Fruit fly (Drosophila melanogaster): ENCODE measurements around the gene CG10616.

Gene CG10616

DNA sequence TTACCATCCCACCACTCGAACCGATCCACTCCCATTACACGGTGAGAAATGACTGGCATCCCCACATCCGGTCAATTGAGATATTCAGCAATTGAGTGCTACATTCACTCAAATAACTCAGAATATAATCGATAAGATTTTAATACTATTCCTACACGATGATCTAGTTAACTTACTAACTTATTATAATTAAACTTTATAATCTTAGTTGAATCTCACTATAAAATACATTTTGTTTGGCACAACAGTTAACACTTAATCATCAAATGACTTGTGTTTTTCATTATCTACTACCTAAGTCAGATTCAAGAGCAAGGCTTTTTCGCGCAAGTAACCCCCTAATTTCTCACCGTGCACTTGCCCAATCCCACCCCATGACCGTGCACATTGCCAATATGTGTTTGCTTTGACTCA, 23.8 kb downstream of the CG10616 start:
- TF ChIP-seq CG4496 (GFP tag; IDR thresholded peaks at IDR 0.05): no peak; the same call in none of the 3 replicates
- TF ChIP-seq CG9948 (tag; optimal IDR thresholded peaks at IDR 0.05): peak; percentile 82
- TF ChIP-seq CG14655 (GFP tag; optimal IDR thresholded peaks at IDR 0.05): peak; percentile 95
- TF ChIP-seq CG32121 (GFP tag; IDR thresholded peaks at IDR 0.05): peak; percentile 73
- peak; percentile 83 for TF ChIP-seq Pif1B (GFP tag; optimal IDR thresholded peaks at IDR 0.05)
- TF ChIP-seq Ets98B (GFP tag; IDR thresholded peaks at IDR 0.05): peak; percentile 67
- TF ChIP-seq CG17806 (tag; optimal IDR thresholded peaks at IDR 0.05): peak; percentile 76
- peak; percentile 87 for TF ChIP-seq CG8159 (tag; optimal IDR thresholded peaks at IDR 0.05)
- peak; percentile 75 for TF ChIP-seq D1 (tag; optimal IDR thresholded peaks at IDR 0.05)
- peak; percentile 69; the same call in 2 of the 3 replicates for TF ChIP-seq fd96Ca (GFP tag; IDR thresholded peaks at IDR 0.05)
- no peak for TF ChIP-seq CG13204 (GFP tag; optimal IDR thresholded peaks at IDR 0.05)
- TF ChIP-seq CG34367 (tag; optimal IDR thresholded peaks at IDR 0.05): peak; percentile 75
- no peak for TF ChIP-seq EcR (GFP tag; optimal IDR thresholded peaks at IDR 0.05)
- 0 out of 2 replicates have a peak, but pooled peaks have one; percentile 20 for TF ChIP-seq CG12605 (GFP tag; IDR thresholded peaks at IDR 0.05)
- TF ChIP-seq Snoo (tag; optimal IDR thresholded peaks at IDR 0.05): peak; percentile 86
- TF ChIP-seq Pif1A (GFP tag; optimal IDR thresholded peaks at IDR 0.05): peak; percentile 84
- TF ChIP-seq rn (GFP tag; IDR thresholded peaks at IDR 0.05): 0 out of 2 replicates have a peak, but pooled peaks have one; percentile 25
- TF ChIP-seq gl (tag; optimal IDR thresholded peaks at IDR 0.05): peak; percentile 60
- TF ChIP-seq CG15710 (tag; optimal IDR thresholded peaks at IDR 0.05): peak; percentile 85
- TF ChIP-seq CG8301 (tag; optimal IDR thresholded peaks at IDR 0.05): peak; percentile 92
- peak; percentile 20; the same call in 1 of the 2 replicates for TF ChIP-seq CG10348 (GFP tag; IDR thresholded peaks at IDR 0.05)

- TF ChIP-seq CG8159 (tag; optimal IDR thresholded peaks at IDR 0.05): no peak
- no peak for TF ChIP-seq CG10348 (GFP tag; IDR thresholded peaks at IDR 0.05)
- TF ChIP-seq D1 (tag; optimal IDR thresholded peaks at IDR 0.05): no peak
- TF ChIP-seq CG32121 (GFP tag; IDR thresholded peaks at IDR 0.05): peak; percentile 35; the same call in 1 of the 2 replicates
- TF ChIP-seq Pif1A (GFP tag; optimal IDR thresholded peaks at IDR 0.05): no peak
- no peak for TF ChIP-seq CG8301 (tag; optimal IDR thresholded peaks at IDR 0.05)
- TF ChIP-seq gl (tag; optimal IDR thresholded peaks at IDR 0.05): no peak
- TF ChIP-seq CG4496 (GFP tag; IDR thresholded peaks at IDR 0.05): 0 out of 3 replicates have a peak, but pooled peaks have one; percentile 32
- TF ChIP-seq Pif1B (GFP tag; optimal IDR thresholded peaks at IDR 0.05): no peak
- no peak for TF ChIP-seq CG34367 (tag; optimal IDR thresholded peaks at IDR 0.05)
- TF ChIP-seq CG15710 (tag; optimal IDR thresholded peaks at IDR 0.05): peak; percentile 11
- TF ChIP-seq CG9948 (tag; optimal IDR thresholded peaks at IDR 0.05): peak; percentile 18
- no peak for TF ChIP-seq Snoo (tag; optimal IDR thresholded peaks at IDR 0.05)
- TF ChIP-seq CG12605 (GFP tag; IDR thresholded peaks at IDR 0.05): no peak
- no peak; the same call in 1 of the 2 replicates for TF ChIP-seq Ets98B (GFP tag; IDR thresholded peaks at IDR 0.05)
- TF ChIP-seq CG13204 (GFP tag; optimal IDR thresholded peaks at IDR 0.05): no peak
- no peak for TF ChIP-seq EcR (GFP tag; optimal IDR thresholded peaks at IDR 0.05)
- no peak for TF ChIP-seq CG14655 (GFP tag; optimal IDR thresholded peaks at IDR 0.05)
- 0 out of 3 replicates have a peak, but pooled peaks have one; percentile 15 for TF ChIP-seq fd96Ca (GFP tag; IDR thresholded peaks at IDR 0.05)
- TF ChIP-seq CG17806 (tag; optimal IDR thresholded peaks at IDR 0.05): peak; percentile 6
- no peak for TF ChIP-seq rn (GFP tag; IDR thresholded peaks at IDR 0.05)
Observed at dm6 chr3L:12496428-12497344, 25.2 kb downstream of the CG10616 start, which contains the start of gene CG10657. CG10657 (minus strand) TSS chr3L:12497216.

DNA sequence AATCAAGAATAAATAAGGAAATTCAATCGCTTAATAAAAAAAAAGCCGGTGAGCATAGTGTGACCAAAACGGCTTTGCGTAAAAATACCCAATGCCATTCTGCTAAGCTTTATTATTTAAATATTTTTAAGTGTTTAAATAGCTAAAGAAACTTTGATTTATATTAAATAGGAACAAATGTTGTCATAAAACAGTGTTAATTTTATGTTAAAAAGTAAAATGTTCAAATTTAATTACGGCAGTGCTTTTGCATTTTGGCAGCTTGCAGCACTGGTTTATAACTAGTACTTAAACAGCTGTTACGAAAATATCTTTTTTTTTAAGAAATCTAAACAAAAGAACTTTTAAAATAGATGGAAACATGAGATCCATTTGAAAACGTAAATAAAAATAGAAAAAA, 29.7 kb downstream of the CG10616 start, which contains the start of the genes CG10638 and CG10681:
CG10638 (minus strand) TSS at position 63 of the 400 bp plus-strand sequence.
CG10681 (plus strand) TSS at position 265 of the 400 bp plus-strand sequence.
- TF ChIP-seq CG9948 (tag; optimal IDR thresholded peaks at IDR 0.05): peak; percentile 3
- TF ChIP-seq Pif1A (GFP tag; optimal IDR thresholded peaks at IDR 0.05): no peak
- peak; percentile 16 for TF ChIP-seq CG8159 (tag; optimal IDR thresholded peaks at IDR 0.05)
- TF ChIP-seq CG17806 (tag; optimal IDR thresholded peaks at IDR 0.05): peak; percentile 11
- TF ChIP-seq D1 (tag; optimal IDR thresholded peaks at IDR 0.05): no peak
- TF ChIP-seq CG10348 (GFP tag; IDR thresholded peaks at IDR 0.05): no peak
- no peak for TF ChIP-seq CG14655 (GFP tag; optimal IDR thresholded peaks at IDR 0.05)
- no peak for TF ChIP-seq CG34367 (tag; optimal IDR thresholded peaks at IDR 0.05)
- TF ChIP-seq CG15710 (tag; optimal IDR thresholded peaks at IDR 0.05): peak; percentile 40
- no peak for TF ChIP-seq CG32121 (GFP tag; IDR thresholded peaks at IDR 0.05)
- TF ChIP-seq gl (tag; optimal IDR thresholded peaks at IDR 0.05): no peak
- TF ChIP-seq rn (GFP tag; IDR thresholded peaks at IDR 0.05): no peak
- TF ChIP-seq EcR (GFP tag; optimal IDR thresholded peaks at IDR 0.05): no peak
- no peak for TF ChIP-seq Pif1B (GFP tag; optimal IDR thresholded peaks at IDR 0.05)
- TF ChIP-seq CG4496 (GFP tag; IDR thresholded peaks at IDR 0.05): no peak
- TF ChIP-seq Snoo (tag; optimal IDR thresholded peaks at IDR 0.05): peak; percentile 27

DNA sequence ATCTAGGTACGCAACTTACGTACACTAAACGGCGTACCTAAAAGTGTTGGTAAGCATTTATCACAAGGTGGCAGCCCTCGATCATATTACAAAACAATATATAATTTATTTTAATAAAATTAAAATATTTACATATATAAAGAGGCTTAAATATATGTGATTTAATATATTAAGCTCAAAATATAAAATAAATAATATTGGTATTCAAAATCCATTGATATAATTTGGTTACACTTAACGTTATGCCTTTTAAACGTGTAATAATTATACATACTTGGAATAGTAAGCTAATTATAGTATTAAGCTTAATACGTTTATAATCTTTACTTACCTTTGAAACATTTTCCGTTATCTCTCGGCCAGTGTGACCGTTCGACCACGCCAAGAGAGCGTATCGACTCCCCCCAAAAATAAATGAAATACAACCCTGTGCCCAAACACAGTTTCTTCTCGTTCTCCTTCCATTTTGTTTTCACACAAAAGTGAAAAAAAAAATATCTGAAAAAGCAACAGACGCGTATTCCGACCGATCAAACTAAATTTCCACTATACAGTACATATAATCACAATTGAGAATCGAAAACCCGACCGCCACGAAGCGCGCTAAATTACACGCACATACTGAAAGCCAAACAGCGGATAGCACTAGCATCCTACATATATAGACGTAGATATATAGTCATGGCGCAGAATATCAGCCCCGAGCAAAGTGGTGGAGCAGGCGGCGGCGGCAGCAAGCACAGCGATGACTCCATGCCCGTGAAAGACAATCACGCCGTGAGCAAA, 32.5 kb downstream of the CG10616 start, which contains the start of the genes CG10646 and vih:
CG10646 (minus strand) TSS at position 30 of the 786 bp plus-strand sequence.
vih (plus strand) TSS at position 428 of the 786 bp plus-strand sequence.
- peak; percentile 23 for TF ChIP-seq CG8159 (tag; optimal IDR thresholded peaks at IDR 0.05)
- no peak for TF ChIP-seq CG13204 (GFP tag; optimal IDR thresholded peaks at IDR 0.05)
- no peak for TF ChIP-seq CG8301 (tag; optimal IDR thresholded peaks at IDR 0.05)
- TF ChIP-seq CG4496 (GFP tag; IDR thresholded peaks at IDR 0.05): peak; percentile 31; the same call in 1 of the 3 replicates
- TF ChIP-seq Snoo (tag; optimal IDR thresholded peaks at IDR 0.05): peak; percentile 37
- TF ChIP-seq CG15710 (tag; optimal IDR thresholded peaks at IDR 0.05): peak; percentile 27
- no peak for TF ChIP-seq gl (tag; optimal IDR thresholded peaks at IDR 0.05)
